Worm (Caenorhabditis elegans): ENCODE results near the gene F25D1.8.

ce11 chrV:10508855-10509254, 30.4 kb upstream of the F25D1.8 start, which contains the start of gene C35A5.6:
- TF ChIP-seq nhr-237 (tag; optimal IDR thresholded peaks at IDR 0.05) (no peak), lsy-2 (tag; optimal IDR thresholded peaks at IDR 0.05) (no peak), ceh-83 (GFP tag; optimal IDR thresholded peaks at IDR 0.05) (no peak), elt-3 (tag; optimal IDR thresholded peaks at IDR 0.05) (no peak), snpc-4 (tag; optimal IDR thresholded peaks at IDR 0.05) (no peak), ham-2 (GFP tag; optimal IDR thresholded peaks at IDR 0.05) (no peak), flh-1 (GFP tag; optimal IDR thresholded peaks at IDR 0.05) (no peak), ceh-43 (GFP tag; optimal IDR thresholded peaks at IDR 0.05) (no peak), pha-4 (tag; optimal IDR thresholded peaks at IDR 0.05) (no peak), nhr-28 (tag; optimal IDR thresholded peaks at IDR 0.05) (no peak)

All from whole organism, mixed stage, embryonic.